Worm (Caenorhabditis elegans): Measurements from ENCODE around the gene F54H12.7.

Gene F54H12.7

ce11 chrIII:7973201-7973767 is 4.1 kb downstream of the F54H12.7 start, which contains the start of the genes eef-1B.1 and aco-2 (continued):
- TF ChIP-seq lsy-2 (tag; optimal IDR thresholded peaks at IDR 0.05) = peak; percentile 31 to 95
- no peak for TF ChIP-seq sdz-12 (GFP tag; optimal IDR thresholded peaks at IDR 0.05)
- peak; percentile 39 for TF ChIP-seq F10B5.3 (tag; optimal IDR thresholded peaks at IDR 0.05)
- TF ChIP-seq fos-1 (tag; optimal IDR thresholded peaks at IDR 0.05) = no peak
- no peak for TF ChIP-seq ZK337.2 (GFP tag; IDR thresholded peaks at IDR 0.05)
- TF ChIP-seq hmg-1.1 (GFP tag; IDR thresholded peaks at IDR 0.05) = peak; percentile 89
- TF ChIP-seq lin-29 (GFP tag; IDR thresholded peaks at IDR 0.05) = no peak
- TF ChIP-seq pha-4 (GFP tag; IDR thresholded peaks at IDR 0.05) = peak; percentile 64; the same call in 1 of the 2 replicates
- no peak for TF ChIP-seq pha-4 (tag; optimal IDR thresholded peaks at IDR 0.05)
- TF ChIP-seq tag-97 (GFP tag; IDR thresholded peaks at IDR 0.05) = no peak
- TF ChIP-seq nhr-11 (tag; optimal IDR thresholded peaks at IDR 0.05) = peak; percentile 88
- TF ChIP-seq mxl-2 (GFP tag; conservative IDR thresholded peaks at IDR 0.05) = peak; percentile 71
- no peak for TF ChIP-seq daf-19 (GFP tag; conservative IDR thresholded peaks at IDR 0.05)
- TF ChIP-seq rbr-2 (tag; optimal IDR thresholded peaks at IDR 0.05) = peak; percentile 89
- TF ChIP-seq zip-2 (tag; optimal IDR thresholded peaks at IDR 0.05) = peak; percentile 12
- TF ChIP-seq dmd-6 (GFP tag; IDR thresholded peaks at IDR 0.05) = peak; percentile 86
- TF ChIP-seq F49E8.2 (tag; optimal IDR thresholded peaks at IDR 0.05; ENCODE audit: borderline replicate concordance) = peak; percentile 24
- no peak for TF ChIP-seq zag-1 (tag; optimal IDR thresholded peaks at IDR 0.05)
- peak in 1 of 2 experiments; percentile 61 for TF ChIP-seq daf-16 (GFP tag; optimal IDR thresholded peaks at IDR 0.05)
- peak; percentile 89 for TF ChIP-seq daf-16 (tag; optimal IDR thresholded peaks at IDR 0.05)
- no peak for TF ChIP-seq nhr-41 (GFP tag; IDR thresholded peaks at IDR 0.05)
- peak; percentile 88 for TF ChIP-seq T20F7.1 (GFP tag; optimal IDR thresholded peaks at IDR 0.05)
- peak; percentile 42; the same call in 1 of the 2 replicates for TF ChIP-seq php-3 (GFP tag; IDR thresholded peaks at IDR 0.05)
- no peak for TF ChIP-seq R02D3.7 (tag; optimal IDR thresholded peaks at IDR 0.05)
- TF ChIP-seq mdl-1 (tag; optimal IDR thresholded peaks at IDR 0.05) = peak in 1 of 2 experiments; percentile 78
- peak; percentile 99 for TF ChIP-seq aha-1 (tag)
- no peak for TF ChIP-seq skn-1 (tag; optimal IDR thresholded peaks at IDR 0.05)
- peak; percentile 53 for TF ChIP-seq fkh-10 (GFP tag; optimal IDR thresholded peaks at IDR 0.05)
- no peak for TF ChIP-seq pqm-1 (tag; optimal IDR thresholded peaks at IDR 0.05)
- TF ChIP-seq lim-7 (GFP tag; IDR thresholded peaks at IDR 0.05) = no peak
- TF ChIP-seq ces-1 (GFP tag; optimal IDR thresholded peaks at IDR 0.05) = no peak
- peak; percentile 92 for TF ChIP-seq mxl-3 (GFP tag; optimal IDR thresholded peaks at IDR 0.05)
- TF ChIP-seq ceh-44 (GFP tag; IDR thresholded peaks at IDR 0.05) = no peak
- TF ChIP-seq Y48G9A.11 (GFP tag; IDR thresholded peaks at IDR 0.05) = no peak
- TF ChIP-seq arid-1 (GFP tag; conservative IDR thresholded peaks at IDR 0.05) = peak; percentile 26; the same call in 1 of the 2 replicates
- TF ChIP-seq egl-27 (tag; optimal IDR thresholded peaks at IDR 0.05) = no peak
- peak; percentile 68 for TF ChIP-seq jun-1 (tag; optimal IDR thresholded peaks at IDR 0.05)
- peak; percentile 88 for TF ChIP-seq nhr-102 (tag; optimal IDR thresholded peaks at IDR 0.05)
- TF ChIP-seq hlh-11 (tag; optimal IDR thresholded peaks at IDR 0.05) = peak; percentile 95
- peak; percentile 72 for TF ChIP-seq spr-1 (tag; optimal IDR thresholded peaks at IDR 0.05)
- no peak for TF ChIP-seq lin-15B (tag; optimal IDR thresholded peaks at IDR 0.05)
- no peak for TF ChIP-seq ceh-62 (tag; optimal IDR thresholded peaks at IDR 0.05)
- no peak for TF ChIP-seq attf-4 (tag; optimal IDR thresholded peaks at IDR 0.05)
- TF ChIP-seq nhr-77 (tag; optimal IDR thresholded peaks at IDR 0.05) = peak; percentile 90
- TF ChIP-seq tra-1 (GFP tag; IDR thresholded peaks at IDR 0.05) = peak; percentile 22; the same call in 1 of the 2 replicates
- no peak for TF ChIP-seq nhr-237 (tag; optimal IDR thresholded peaks at IDR 0.05)
- TF ChIP-seq cey-2 (tag; optimal IDR thresholded peaks at IDR 0.05; ENCODE audit: borderline replicate concordance, insufficient read depth) = no peak
- no peak for TF ChIP-seq daf-12 (tag; optimal IDR thresholded peaks at IDR 0.05)
- TF ChIP-seq madf-5 (GFP tag; IDR thresholded peaks at IDR 0.05) = no peak
- peak; percentile 78 for TF ChIP-seq ztf-7 (tag; optimal IDR thresholded peaks at IDR 0.05)
- no peak for TF ChIP-seq ceh-82 (tag; optimal IDR thresholded peaks at IDR 0.05)
- TF ChIP-seq nhr-42 (GFP tag; IDR thresholded peaks at IDR 0.05) = peak; percentile 90

Data from whole organism, L4 larva.